Fruit fly (Drosophila melanogaster): Measurements from ENCODE around the gene AsnS.

Gene AsnS

dm6 chr3L:21130839-21131410 is 42.0 kb upstream of the AsnS start, which contains the start of gene ko (continued):
- TF ChIP-seq ci (GFP tag; IDR thresholded peaks at IDR 0.05), result peak; percentile 87
- peak; percentile 29 for TF ChIP-seq org-1 (GFP tag; optimal IDR thresholded peaks at IDR 0.05)
- peak; percentile 69 for TF ChIP-seq CG2202 (tag; optimal IDR thresholded peaks at IDR 0.05)
- TF ChIP-seq CG12942 (GFP tag; optimal IDR thresholded peaks at IDR 0.05), result no peak
- no peak for TF ChIP-seq CG12155 (GFP tag; optimal IDR thresholded peaks at IDR 0.05)
- peak; percentile 48 for TF ChIP-seq CG13424 (tag; optimal IDR thresholded peaks at IDR 0.05)
- peak; percentile 71 for TF ChIP-seq CG4707 (GFP tag; optimal IDR thresholded peaks at IDR 0.05)
- TF ChIP-seq NfI (GFP tag; optimal IDR thresholded peaks at IDR 0.05), result peak; percentile 5
- TF ChIP-seq abd-A (tag; optimal IDR thresholded peaks at IDR 0.05), result no peak
- peak; percentile 15 for TF ChIP-seq Six4 (GFP tag; optimal IDR thresholded peaks at IDR 0.05)
- no peak for TF ChIP-seq CG10543 (GFP tag; optimal IDR thresholded peaks at IDR 0.05)
- peak; percentile 21 for TF ChIP-seq CG18262 (tag; optimal IDR thresholded peaks at IDR 0.05)
- TF ChIP-seq CG1024 (GFP tag; IDR thresholded peaks at IDR 0.05), result 0 out of 2 replicates have a peak, but pooled peaks have one; percentile 38
- TF ChIP-seq HmgZ (tag; optimal IDR thresholded peaks at IDR 0.05), result no peak
- TF ChIP-seq caup (GFP tag; optimal IDR thresholded peaks at IDR 0.05; ENCODE audit: severe bottlenecking), result peak; percentile 13
- TF ChIP-seq Bgb (GFP tag; IDR thresholded peaks at IDR 0.05; ENCODE audit: partially characterized antibody), result no peak
- TF ChIP-seq sens-2 (GFP tag; IDR thresholded peaks at IDR 0.05), result no peak
- no peak for TF ChIP-seq BtbVII (GFP tag; optimal IDR thresholded peaks at IDR 0.05)
- TF ChIP-seq CG7372 (GFP tag; IDR thresholded peaks at IDR 0.05), result no peak
- no peak for TF ChIP-seq Mes4 (GFP tag; optimal IDR thresholded peaks at IDR 0.05)
- peak; percentile 11 for TF ChIP-seq her (GFP tag; optimal IDR thresholded peaks at IDR 0.05)
- 0 out of 3 replicates have a peak, but pooled peaks have one; percentile 62 for TF ChIP-seq CG2199 (GFP tag; IDR thresholded peaks at IDR 0.05)
- TF ChIP-seq jumu (GFP tag; optimal IDR thresholded peaks at IDR 0.05), result peak; percentile 13
- TF ChIP-seq exex (tag; optimal IDR thresholded peaks at IDR 0.05), result no peak
- no peak for TF ChIP-seq dmrt99B (tag; optimal IDR thresholded peaks at IDR 0.05)
- peak; percentile 36 for TF ChIP-seq CG18599 (GFP tag; optimal IDR thresholded peaks at IDR 0.05)
- TF ChIP-seq CoRest (tag; optimal IDR thresholded peaks at IDR 0.05), result no peak
- TF ChIP-seq Sry-β (GFP tag; optimal IDR thresholded peaks at IDR 0.05), result no peak
- TF ChIP-seq sc (optimal IDR thresholded peaks at IDR 0.05), result no peak
- TF ChIP-seq sc (GFP tag; optimal IDR thresholded peaks at IDR 0.05), result peak; percentile 48
- TF ChIP-seq fd3F (GFP tag; optimal IDR thresholded peaks at IDR 0.05), result no peak
- no peak for TF ChIP-seq CG4360 (GFP tag; IDR thresholded peaks at IDR 0.05)
- no peak for TF ChIP-seq al (GFP tag; IDR thresholded peaks at IDR 0.05)
- TF ChIP-seq tin (GFP tag; optimal IDR thresholded peaks at IDR 0.05), result no peak
- no peak for TF ChIP-seq fd96Cb (tag; optimal IDR thresholded peaks at IDR 0.05)
- no peak for TF ChIP-seq cato (GFP tag; optimal IDR thresholded peaks at IDR 0.05; ENCODE audit: borderline replicate concordance)
- TF ChIP-seq Deaf1 (tag; optimal IDR thresholded peaks at IDR 0.05), result peak; percentile 51
- peak; percentile 49 for TF ChIP-seq salm (tag; optimal IDR thresholded peaks at IDR 0.05)
- no peak for TF ChIP-seq D (optimal IDR thresholded peaks at IDR 0.05)
- TF ChIP-seq D (GFP tag; optimal IDR thresholded peaks at IDR 0.05), result peak; percentile 58
- peak; percentile 46; the same call in 1 of the 2 replicates for TF ChIP-seq onecut (GFP tag; IDR thresholded peaks at IDR 0.05)
- TF ChIP-seq Oli (tag; optimal IDR thresholded peaks at IDR 0.05), result no peak
- TF ChIP-seq HmgD (GFP tag; optimal IDR thresholded peaks at IDR 0.05), result no peak
- TF ChIP-seq CG11398 (GFP tag; optimal IDR thresholded peaks at IDR 0.05), result peak; percentile 8
- peak; percentile 21 for TF ChIP-seq CG8388 (GFP tag; optimal IDR thresholded peaks at IDR 0.05)
- no peak for TF ChIP-seq CG3726 (GFP tag; IDR thresholded peaks at IDR 0.05)
- peak; percentile 17 for TF ChIP-seq pnt (GFP tag; optimal IDR thresholded peaks at IDR 0.05)
- TF ChIP-seq Nf-YB (GFP tag; optimal IDR thresholded peaks at IDR 0.05), result peak; percentile 42
- TF ChIP-seq CG17361 (GFP tag; IDR thresholded peaks at IDR 0.05), result no peak
- no peak for TF ChIP-seq NFAT (GFP tag; IDR thresholded peaks at IDR 0.05)
- no peak for TF ChIP-seq CG11504 (tag; optimal IDR thresholded peaks at IDR 0.05)
